Worm (Caenorhabditis elegans) whole organism, L2 larva: ENCODE results near the gene smut-1.

Experiments used
- F13H6.1 ChIP-seq: sonication (generic microtip); optimal IDR thresholded peaks from 2 replicates; lab custom pipeline; 2016; ENCODE audit warnings: missing genetic modification characterization, missing compliant biosample characterization
- ZK546.5 ChIP-seq: sonication (generic microtip); optimal IDR thresholded peaks from 2 replicates; lab custom pipeline; 2017; ENCODE audit warnings: missing biosample characterization, missing genetic modification characterization
- crh-2 ChIP-seq: sonication (generic microtip); optimal IDR thresholded peaks from 2 replicates; lab custom pipeline; 2017; ENCODE audit warnings: missing biosample characterization, missing genetic modification characterization
- egl-27 ChIP-seq: sonication (generic microtip); optimal IDR thresholded peaks from 3 replicates; lab custom pipeline; 2017; ENCODE audit warnings: missing biosample characterization, missing genetic modification reagents, missing genetic modification characterization
- fos-1 ChIP-seq: fragments of 150-350 bp; optimal IDR thresholded peaks from 2 replicates; lab custom pipeline; 2014; ENCODE audit warnings: missing biosample characterization, missing genetic modification characterization
- lin-13 ChIP-seq: fragments of 150-350 bp; optimal IDR thresholded peaks from 2 replicates; lab custom pipeline; 2014; ENCODE audit warnings: missing biosample characterization, missing genetic modification reagents, missing genetic modification characterization
- lin-39 ChIP-seq: fragments of 150-350 bp; optimal IDR thresholded peaks from 2 replicates; lab custom pipeline; 2014; ENCODE audit warnings: missing biosample characterization, missing genetic modification reagents, missing genetic modification characterization
- mab-5 ChIP-seq: fragments of 150-350 bp; optimal IDR thresholded peaks from 2 replicates; lab custom pipeline; 2014; ENCODE audit warnings: missing biosample characterization, missing genetic modification characterization
- nhr-237 ChIP-seq: fragments of 150-350 bp; optimal IDR thresholded peaks from 2 replicates; lab custom pipeline; 2014; ENCODE audit warnings: missing biosample characterization, missing genetic modification characterization
- nhr-77 ChIP-seq: fragments of 150-350 bp; optimal IDR thresholded peaks from 2 replicates; lab custom pipeline; 2014; ENCODE audit warnings: missing biosample characterization, missing genetic modification characterization
- unc-55 ChIP-seq: fragments of 150-350 bp; sonication (generic microtip); optimal IDR thresholded peaks from 3 replicates; lab custom pipeline; 2014; ENCODE audit warnings: missing biosample characterization, missing genetic modification reagents, missing genetic modification characterization
- ztf-11 ChIP-seq: sonication (generic microtip); optimal IDR thresholded peaks from 2 replicates; lab custom pipeline; 2017; ENCODE audit warnings: missing biosample characterization, missing genetic modification characterization

- TF ChIP-seq lin-13 (GFP tag; lab: Kevin White, UChicago) (no peak), lin-39 (tag; lab: Kevin White, UChicago) (no peak), crh-2 (no peak), nhr-77 (tag; lab: Kevin White, UChicago) (no peak), ztf-11 (no peak), nhr-237 (tag; lab: Kevin White, UChicago) (no peak), fos-1 (tag; lab: Kevin White, UChicago) (no peak), F13H6.1 (tag; lab: Kevin White, UChicago) (no peak), egl-27 (tag; lab: Kevin White, UChicago) (no peak), mab-5 (tag; lab: Kevin White, UChicago) (no peak), ZK546.5 (tag; lab: Kevin White, UChicago) (no peak), unc-55 (GFP tag; lab: Kevin White, UChicago) (no peak)
Observed at ce11 chrV:6105374-6105773, 8.5 kb downstream of the smut-1 start, which contains the start of gene atf-8.
